Fruit fly (Drosophila melanogaster) whole organism, prepupa: ENCODE results near the gene rho.
A peak's percentile ranks its signal among the peaks of the same experiment; 100 is the strongest.

Experiments
- Blimp-1 ChIP-seq: fragments of 200-800 bp; sonication (Bioruptor generic); optimal IDR thresholded peaks from 3 replicates; lab custom pipeline; 2017; ENCODE audit warnings: missing biosample characterization, missing genetic modification characterization, mild to moderate bottlenecking, moderate library complexity, missing genetic modification reagents
- CG10631 ChIP-seq: fragments of 200-800 bp; sonication (Bioruptor generic); optimal IDR thresholded peaks from 2 replicates; lab custom pipeline; 2016; ENCODE audit warnings: missing biosample characterization, missing genetic modification characterization
- CG10669 ChIP-seq: fragments of 200-800 bp; sonication (Bioruptor generic); optimal IDR thresholded peaks from 3 replicates; lab custom pipeline; 2018; ENCODE audit warnings: missing biosample characterization, mild to moderate bottlenecking, missing genetic modification characterization, moderate library complexity
- CG11294 ChIP-seq: fragments of 200-800 bp; sonication (Bioruptor generic); IDR thresholded peaks from 2 replicates; pipeline ENCODE4 v1.3.6; 2022; ENCODE audit warnings: missing biosample characterization, missing genetic modification characterization
- CG11762 ChIP-seq: fragments of 200-800 bp; sonication (Bioruptor generic); optimal IDR thresholded peaks from 3 replicates; lab custom pipeline; 2016; ENCODE audit warnings: missing biosample characterization, missing genetic modification characterization; ENCODE audit not compliant: insufficient read depth
- CG11902 ChIP-seq: fragments of 200-800 bp; sonication (Bioruptor generic); optimal IDR thresholded peaks from 3 replicates; lab custom pipeline; 2016; ENCODE audit warnings: missing biosample characterization, missing genetic modification characterization
- CG15336 ChIP-seq: fragments of 200-800 bp; sonication (Bioruptor generic); IDR thresholded peaks from 2 replicates; pipeline ENCODE4 v1.3.6; 2022; ENCODE audit warnings: missing biosample characterization, missing genetic modification characterization
- CG1621 ChIP-seq: fragments of 200-800 bp; sonication (Bioruptor generic); optimal IDR thresholded peaks from 3 replicates; lab custom pipeline; 2018; ENCODE audit warnings: missing biosample characterization, mild to moderate bottlenecking, missing genetic modification characterization
- CG16779 ChIP-seq: fragments of 200-800 bp; sonication (Bioruptor generic); optimal IDR thresholded peaks from 3 replicates; lab custom pipeline; 2017; ENCODE audit warnings: missing biosample characterization, mild to moderate bottlenecking, missing genetic modification characterization
- CG3032 ChIP-seq: fragments of 200-800 bp; optimal IDR thresholded peaks from 2 replicates; lab custom pipeline; 2019; ENCODE audit warnings: missing biosample characterization, mild to moderate bottlenecking, missing genetic modification characterization, moderate library complexity
- CG31627 ChIP-seq: fragments of 200-800 bp; sonication (Bioruptor generic); optimal IDR thresholded peaks from 3 replicates; lab custom pipeline; 2016; ENCODE audit warnings: missing biosample characterization, missing genetic modification characterization
- CG32006 ChIP-seq: fragments of 200-800 bp; sonication (Bioruptor generic); optimal IDR thresholded peaks from 3 replicates; lab custom pipeline; 2017; ENCODE audit warnings: missing biosample characterization, mild to moderate bottlenecking, missing genetic modification characterization
- CG3919 ChIP-seq: fragments of 200-800 bp; sonication (Bioruptor generic); optimal IDR thresholded peaks from 3 replicates; lab custom pipeline; 2016; ENCODE audit warnings: missing biosample characterization, missing genetic modification characterization
- CG4318 ChIP-seq: fragments of 200-800 bp; sonication (Bioruptor generic); optimal IDR thresholded peaks from 3 replicates; lab custom pipeline; 2017; ENCODE audit warnings: missing biosample characterization, mild to moderate bottlenecking, missing genetic modification characterization
- CG6163 ChIP-seq: fragments of 200-800 bp; sonication (Bioruptor generic); IDR thresholded peaks from 3 replicates; pipeline ENCODE4 v1.3.6; 2022; ENCODE audit warnings: missing biosample characterization, missing genetic modification characterization
- CG6276 ChIP-seq: fragments of 200-800 bp; sonication (Bioruptor generic); optimal IDR thresholded peaks from 2 replicates; lab custom pipeline; 2017; ENCODE audit warnings: missing biosample characterization, mild to moderate bottlenecking, missing genetic modification characterization
- CG6792 ChIP-seq: fragments of 200-800 bp; sonication (Bioruptor generic); optimal IDR thresholded peaks from 3 replicates; lab custom pipeline; 2016; ENCODE audit warnings: missing biosample characterization, missing genetic modification characterization
- CG6808 ChIP-seq: fragments of 200-800 bp; sonication (Bioruptor generic); optimal IDR thresholded peaks from 3 replicates; lab custom pipeline; 2017; ENCODE audit warnings: missing biosample characterization, missing genetic modification characterization, mild to moderate bottlenecking, moderate library complexity, missing genetic modification reagents
- CG6854 ChIP-seq: fragments of 200-800 bp; sonication (Bioruptor generic); optimal IDR thresholded peaks from 2 replicates; lab custom pipeline; 2017; ENCODE audit warnings: missing biosample characterization, mild to moderate bottlenecking, missing genetic modification characterization
- CG8119 ChIP-seq: fragments of 200-800 bp; sonication (Bioruptor generic); IDR thresholded peaks from 3 replicates; pipeline ENCODE4 v1.3.6; 2022; ENCODE audit warnings: missing biosample characterization, missing genetic modification characterization
- CG8632 ChIP-seq: fragments of 200-800 bp; sonication (Bioruptor generic); optimal IDR thresholded peaks from 3 replicates; lab custom pipeline; 2016; ENCODE audit warnings: missing biosample characterization, missing genetic modification characterization
- CG9139 ChIP-seq: fragments of 200-800 bp; sonication (Bioruptor generic); optimal IDR thresholded peaks from 3 replicates; lab custom pipeline; 2017; ENCODE audit warnings: missing biosample characterization, mild to moderate bottlenecking, missing genetic modification characterization
- Eip75B ChIP-seq: fragments of 200-800 bp; sonication (Bioruptor generic); optimal IDR thresholded peaks from 3 replicates; lab custom pipeline; 2016; ENCODE audit warnings: missing biosample characterization, missing genetic modification characterization
- Eip78C ChIP-seq: fragments of 200-800 bp; sonication (Bioruptor generic); peaks from one replicate; lab custom pipeline; 2016; ENCODE audit warnings: missing biosample characterization, missing genetic modification characterization
- Ets21C ChIP-seq: fragments of 200-800 bp; sonication (Bioruptor generic); optimal IDR thresholded peaks from 3 replicates; lab custom pipeline; 2016; ENCODE audit warnings: missing biosample characterization, missing genetic modification characterization
- Ets96B ChIP-seq: fragments of 200-800 bp; optimal IDR thresholded peaks from 2 replicates; lab custom pipeline; 2019; ENCODE audit warnings: missing biosample characterization, mild to moderate bottlenecking, missing genetic modification characterization, moderate library complexity
- Gug ChIP-seq: fragments of 200-800 bp; sonication (Bioruptor generic); IDR thresholded peaks from 2 replicates; pipeline ENCODE4 v1.3.6; 2022; ENCODE audit warnings: missing biosample characterization, missing genetic modification characterization
- Hr4 ChIP-seq: fragments of 200-800 bp; sonication (Bioruptor generic); optimal IDR thresholded peaks from 3 replicates; lab custom pipeline; 2016; ENCODE audit warnings: missing biosample characterization, missing genetic modification characterization
- Lpt ChIP-seq: fragments of 200-800 bp; sonication (Bioruptor generic); optimal IDR thresholded peaks from 3 replicates; lab custom pipeline; 2016; ENCODE audit warnings: missing biosample characterization, missing genetic modification characterization
- Met ChIP-seq: fragments of 200-800 bp; sonication (Bioruptor generic); optimal IDR thresholded peaks from 3 replicates; lab custom pipeline; 2016; ENCODE audit warnings: missing biosample characterization, missing genetic modification characterization
- OdsH ChIP-seq: fragments of 200-800 bp; sonication (Bioruptor generic); optimal IDR thresholded peaks from 3 replicates; lab custom pipeline; 2016; ENCODE audit warnings: missing biosample characterization, missing genetic modification characterization
- Smox ChIP-seq: fragments of 200-800 bp; sonication (Bioruptor generic); optimal IDR thresholded peaks from 3 replicates; lab custom pipeline; 2016; ENCODE audit warnings: missing biosample characterization, missing genetic modification characterization
- Sox14 ChIP-seq: fragments of 200-800 bp; sonication (Bioruptor generic); optimal IDR thresholded peaks from 3 replicates; lab custom pipeline; 2016; ENCODE audit warnings: missing biosample characterization, missing genetic modification characterization
- acj6 ChIP-seq: fragments of 200-800 bp; sonication (Bioruptor generic); optimal IDR thresholded peaks from 3 replicates; lab custom pipeline; 2016; ENCODE audit warnings: missing biosample characterization, missing genetic modification characterization
- cyc ChIP-seq: fragments of 200-800 bp; sonication (Bioruptor generic); optimal IDR thresholded peaks from 3 replicates; lab custom pipeline; 2016; ENCODE audit warnings: missing biosample characterization, missing genetic modification characterization
- dac ChIP-seq: fragments of 200-800 bp; sonication (Bioruptor generic); optimal IDR thresholded peaks from 2 replicates; lab custom pipeline; 2017; ENCODE audit warnings: missing biosample characterization, mild to moderate bottlenecking, missing genetic modification characterization
- dsx ChIP-seq: fragments of 200-800 bp; optimal IDR thresholded peaks from 3 replicates; lab custom pipeline; 2019; ENCODE audit warnings: missing biosample characterization, mild to moderate bottlenecking, missing genetic modification characterization, moderate library complexity; ENCODE audit not compliant: poor library complexity, severe bottlenecking
- eg ChIP-seq: fragments of 200-800 bp; sonication (Bioruptor generic); IDR thresholded peaks from 3 replicates; pipeline ENCODE4 v1.3.6; 2022; ENCODE audit warnings: missing biosample characterization, missing genetic modification characterization
- esn ChIP-seq: fragments of 200-800 bp; sonication (Bioruptor generic); optimal IDR thresholded peaks from 2 replicates; lab custom pipeline; 2016; ENCODE audit warnings: missing biosample characterization, mild to moderate bottlenecking, missing genetic modification characterization, moderate library complexity
- fd59A ChIP-seq: fragments of 200-800 bp; sonication (Bioruptor generic); optimal IDR thresholded peaks from 2 replicates; lab custom pipeline; 2017; ENCODE audit warnings: missing biosample characterization, mild to moderate bottlenecking, missing genetic modification characterization, missing genetic modification reagents
- lz ChIP-seq: fragments of 200-800 bp; sonication (Bioruptor generic); optimal IDR thresholded peaks from 3 replicates; lab custom pipeline; 2016; ENCODE audit warnings: missing biosample characterization, missing genetic modification characterization
- net ChIP-seq: fragments of 200-800 bp; sonication (Bioruptor generic); optimal IDR thresholded peaks from 3 replicates; lab custom pipeline; 2016; ENCODE audit warnings: missing biosample characterization, missing genetic modification characterization
- pdm3 ChIP-seq: fragments of 200-800 bp; sonication (Bioruptor generic); optimal IDR thresholded peaks from 3 replicates; lab custom pipeline; 2016; ENCODE audit warnings: missing biosample characterization, missing genetic modification characterization
- salr ChIP-seq, 2 experiments: fragments of 200-800 bp; sonication (Bioruptor generic); optimal IDR thresholded peaks; 3 replicates each; lab custom pipeline; 2016 to 2018; ENCODE audit warnings: missing biosample characterization in 2 of 2, missing genetic modification characterization in 2 of 2, mild to moderate bottlenecking in 1 of 2
- ss ChIP-seq, 2 experiments: fragments of 200-800 bp; sonication (Bioruptor generic); optimal IDR thresholded peaks; 2 replicates in 1 of 2; 3 replicates in 1 of 2; lab custom pipeline; 2017 to 2018; ENCODE audit warnings: mild to moderate bottlenecking in 2 of 2, missing biosample characterization in 2 of 2, missing genetic modification characterization in 2 of 2, moderate library complexity in 1 of 2
- svp ChIP-seq: fragments of 200-800 bp; sonication (Bioruptor generic); peaks from one replicate; lab custom pipeline; 2016; ENCODE audit warnings: missing biosample characterization, missing genetic modification characterization
- vri ChIP-seq: fragments of 200-800 bp; sonication (Bioruptor generic); optimal IDR thresholded peaks from 3 replicates; lab custom pipeline; 2016; ENCODE audit warnings: missing biosample characterization, mild to moderate bottlenecking, missing genetic modification characterization

rho gene

DNA sequence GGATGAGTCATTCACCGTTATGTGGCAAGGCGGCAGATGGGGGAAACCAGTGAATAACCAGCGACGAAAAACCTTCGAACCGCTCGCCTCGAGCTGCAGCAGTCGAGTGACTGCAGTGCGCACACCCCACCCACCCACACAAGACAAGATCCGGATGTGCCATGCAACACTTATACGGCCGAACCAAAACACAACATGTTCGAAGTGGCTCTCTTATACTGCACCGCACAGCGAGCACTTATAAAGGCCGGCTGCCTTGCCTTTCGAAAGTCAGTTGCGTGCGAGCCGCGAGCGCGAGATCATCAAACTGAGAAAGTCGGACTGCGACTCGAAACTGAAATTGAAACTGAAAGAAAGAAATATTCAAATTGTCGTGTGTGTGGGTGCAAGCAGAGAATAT lies at the start of gene rho:
Gene rho, plus strand, starts transcription at position 265 of the 400 bp plus-strand sequence.
- TF ChIP-seq CG3032 (tag; lab: Kevin White, UChicago) (peak; percentile 14), fd59A (GFP tag; lab: Kevin White, UChicago) (no peak), lz (peak; percentile 7), dsx (peak; percentile 85), CG16779 (tag; lab: Kevin White, UChicago) (peak; percentile 27), pdm3 (GFP tag; lab: Kevin White, UChicago) (peak; percentile 15), CG11902 (no peak), Sox14 (GFP tag; lab: Kevin White, UChicago) (peak; percentile 29), Met (GFP tag; lab: Kevin White, UChicago) (no peak), eg (GFP tag; lab: Robert Waterston, UW) (peak; percentile 71; the same call in 2 of the 3 replicates), Eip78C (GFP tag; lab: Kevin White, UChicago) (peak; percentile 71), Blimp-1 (GFP tag; lab: Kevin White, UChicago) (peak; percentile 14), net (GFP tag; lab: Kevin White, UChicago) (peak; percentile 39), CG9139 (peak; percentile 57), CG15336 (peak; percentile 60), CG11294 (GFP tag; lab: Robert Waterston, UW) (peak; percentile 19; the same call in 1 of the 2 replicates), CG31627 (GFP tag; lab: Kevin White, UChicago) (no peak), CG6854 (GFP tag; lab: Kevin White, UChicago) (peak; percentile 69), esn (GFP tag; lab: Kevin White, UChicago) (peak; percentile 10), CG32006 (GFP tag; lab: Kevin White, UChicago) (peak; percentile 11), CG6808 (GFP tag; lab: Kevin White, UChicago) (no peak), Gug (GFP tag; lab: Robert Waterston, UW) (no peak), Lpt (peak; percentile 12), CG3919 (GFP tag; lab: Kevin White, UChicago) (peak; percentile 34), ss (GFP tag; optimal IDR thresholded peaks at IDR 0.05; lab: Kevin White, UChicago) (peak; percentile 59 to 74), CG1621 (tag; lab: Kevin White, UChicago) (peak; percentile 59), CG10669 (peak; percentile 17), CG6163 (peak; percentile 67; the same call in 1 of the 3 replicates)

DNA sequence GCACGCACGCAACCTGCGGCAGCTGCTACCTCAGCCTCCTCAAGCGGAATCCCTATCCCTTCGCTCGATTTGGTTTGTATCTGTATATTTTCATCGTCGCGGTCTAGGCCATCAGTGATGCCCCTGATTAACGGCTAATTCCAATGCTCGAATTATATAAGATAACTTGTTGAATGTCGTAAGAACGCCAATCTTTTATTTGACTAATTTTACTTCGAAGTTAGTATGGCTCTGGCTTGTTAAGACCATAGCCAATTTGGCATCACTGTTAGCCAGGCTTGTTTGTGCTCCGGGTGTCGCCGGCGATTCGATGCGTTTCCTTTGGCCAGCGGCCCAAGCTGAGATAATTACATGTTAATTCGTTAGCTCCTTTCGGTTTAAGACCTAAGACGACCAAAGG lies 49.6 kb upstream of the rho start:
- peak; percentile 11 for TF ChIP-seq CG16779 (tag; lab: Kevin White, UChicago)
- TF ChIP-seq cyc (GFP tag; lab: Kevin White, UChicago) = no peak
- peak; percentile 54 for TF ChIP-seq fd59A (GFP tag; lab: Kevin White, UChicago)
- no peak for TF ChIP-seq dac (GFP tag; lab: Kevin White, UChicago)
- TF ChIP-seq CG6792 = peak; percentile 60
- TF ChIP-seq Met (GFP tag; lab: Kevin White, UChicago) = peak; percentile 39
- peak; percentile 19 for TF ChIP-seq Hr4
- TF ChIP-seq Blimp-1 (GFP tag; lab: Kevin White, UChicago) = no peak
- TF ChIP-seq pdm3 (GFP tag; lab: Kevin White, UChicago) = peak; percentile 63
- peak; percentile 80 for TF ChIP-seq CG1621 (tag; lab: Kevin White, UChicago)
- TF ChIP-seq CG3032 (tag; lab: Kevin White, UChicago) = peak; percentile 64
- TF ChIP-seq eg (GFP tag; lab: Robert Waterston, UW) = peak; percentile 36; the same call in 1 of the 3 replicates
- TF ChIP-seq CG4318 (GFP tag; lab: Kevin White, UChicago) = peak; percentile 3
- TF ChIP-seq Ets21C = no peak
- peak; percentile 18 for TF ChIP-seq vri
- TF ChIP-seq Smox (GFP tag; lab: Kevin White, UChicago) = peak; percentile 12
- TF ChIP-seq CG15336 = peak; percentile 33; the same call in 1 of the 2 replicates
- TF ChIP-seq CG11762 (GFP tag; lab: Kevin White, UChicago) = no peak
- peak; percentile 56 for TF ChIP-seq Eip75B (GFP tag; lab: Kevin White, UChicago)
- peak; percentile 15 for TF ChIP-seq CG32006 (GFP tag; lab: Kevin White, UChicago)
- peak; percentile 58 for TF ChIP-seq CG10631 (GFP tag; lab: Kevin White, UChicago)
- peak in 1 of 2 experiments; percentile 76 for TF ChIP-seq salr (GFP tag; optimal IDR thresholded peaks at IDR 0.05; lab: Kevin White, UChicago)
- peak; percentile 73 for TF ChIP-seq Eip78C (GFP tag; lab: Kevin White, UChicago)
- peak; percentile 68 for TF ChIP-seq acj6 (GFP tag; lab: Kevin White, UChicago)
- TF ChIP-seq Ets96B = no peak
- no peak for TF ChIP-seq Gug (GFP tag; lab: Robert Waterston, UW)
- TF ChIP-seq CG11902 = no peak
- TF ChIP-seq svp = peak; percentile 45
- no peak for TF ChIP-seq CG3919 (GFP tag; lab: Kevin White, UChicago)
- no peak for TF ChIP-seq CG8119 (GFP tag; lab: Robert Waterston, UW)
- TF ChIP-seq CG6276 (GFP tag; lab: Kevin White, UChicago) = no peak
- TF ChIP-seq OdsH (GFP tag; lab: Kevin White, UChicago) = peak; percentile 57
- no peak for TF ChIP-seq CG11294 (GFP tag; lab: Robert Waterston, UW)
- TF ChIP-seq CG10669 = no peak
- no peak for TF ChIP-seq CG6808 (GFP tag; lab: Kevin White, UChicago)
- peak; percentile 56 for TF ChIP-seq CG8632 (GFP tag; lab: Kevin White, UChicago)
